Worm (Caenorhabditis elegans) whole organism, L1 larva: ENCODE results near the gene srw-32.

Source experiments
- C16A3.4 ChIP-seq: fragments of 150-350 bp; optimal IDR thresholded peaks from 2 replicates; lab custom pipeline; 2014; ENCODE audit warnings: missing biosample characterization, missing genetic modification characterization
- F16B12.6 ChIP-seq: fragments of 150-350 bp; optimal IDR thresholded peaks from 2 replicates; lab custom pipeline; 2014; ENCODE audit warnings: missing biosample characterization, missing genetic modification characterization
- aha-1 ChIP-seq: fragments of 150-350 bp; optimal IDR thresholded peaks from 2 replicates; lab custom pipeline; 2014; ENCODE audit warnings: missing biosample characterization, missing genetic modification characterization
- alr-1 ChIP-seq: fragments of 200-800 bp; sonication (Bioruptor generic); optimal IDR thresholded peaks from 2 replicates; lab custom pipeline; 2018; ENCODE audit warnings: borderline replicate concordance, mild to moderate bottlenecking, missing genetic modification characterization, missing compliant biosample characterization
- ceh-63 ChIP-seq: fragments of 200-800 bp; sonication (Bioruptor generic); optimal IDR thresholded peaks from 2 replicates; lab custom pipeline; 2018; ENCODE audit warnings: mild to moderate bottlenecking, missing genetic modification characterization, missing compliant biosample characterization
- ceh-8 ChIP-seq: fragments of 200-800 bp; sonication (Bioruptor generic); optimal IDR thresholded peaks from 2 replicates; lab custom pipeline; 2018; ENCODE audit warnings: mild to moderate bottlenecking, missing genetic modification characterization, moderate library complexity, missing compliant biosample characterization
- ceh-82 ChIP-seq, 3 experiments: fragments of 150-350 bp in 1 of 3; sonication (generic microtip) in 2 of 3; optimal IDR thresholded peaks; 2 replicates each; lab custom pipeline; 2014 to 2017; ENCODE audit warnings: missing biosample characterization in 3 of 3, missing genetic modification characterization in 3 of 3
- ceh-88 ChIP-seq: fragments of 200-800 bp; sonication (Bioruptor generic); IDR thresholded peaks from 2 replicates; pipeline ENCODE4 v1.3.6; 2022; ENCODE audit warnings: missing genetic modification characterization, missing compliant biosample characterization
- efl-1 ChIP-seq, 4 experiments: fragments of 150-350 bp; optimal IDR thresholded peaks in 3 of 4; peaks in 1 of 4; 1 replicate in 1 of 4; 2 replicates in 3 of 4; lab custom pipeline; 2014; ENCODE audit warnings: missing biosample characterization in 2 of 4, missing genetic modification characterization in 2 of 4, missing genetic modification reagents in 2 of 4
- egl-13 ChIP-seq: sonication (generic microtip); optimal IDR thresholded peaks from 2 replicates; lab custom pipeline; 2016; ENCODE audit warnings: missing genotype, missing genetic modification reagents, missing genetic modification characterization, missing compliant biosample characterization
- fkh-10 ChIP-seq: sonication (generic microtip); optimal IDR thresholded peaks from 2 replicates; lab custom pipeline; 2017; ENCODE audit warnings: missing biosample characterization, missing genetic modification reagents, missing genetic modification characterization
- fkh-4 ChIP-seq: sonication (generic microtip); optimal IDR thresholded peaks from 2 replicates; lab custom pipeline; 2016; ENCODE audit warnings: missing compliant biosample characterization, missing genetic modification characterization, borderline replicate concordance
- hlh-17 ChIP-seq: fragments of 200-800 bp; sonication (Bioruptor generic); optimal IDR thresholded peaks from 2 replicates; lab custom pipeline; 2018; ENCODE audit warnings: missing genetic modification characterization, mild to moderate bottlenecking, missing compliant biosample characterization, moderate library complexity, borderline replicate concordance
- jun-1 ChIP-seq: fragments of 150-350 bp; optimal IDR thresholded peaks from 2 replicates; lab custom pipeline; 2014; ENCODE audit warnings: missing biosample characterization, missing genetic modification reagents, missing genetic modification characterization
- lin-13 ChIP-seq: fragments of 150-350 bp; optimal IDR thresholded peaks from 2 replicates; lab custom pipeline; 2014; ENCODE audit warnings: missing biosample characterization, missing genetic modification reagents, missing genetic modification characterization
- lin-14 ChIP-seq: fragments of 200-800 bp; sonication (Bioruptor generic); optimal IDR thresholded peaks from 2 replicates; lab custom pipeline; 2018; ENCODE audit warnings: mild to moderate bottlenecking, missing genetic modification characterization, moderate library complexity, missing compliant biosample characterization
- lin-15B ChIP-seq: fragments of 150-350 bp; sonication (generic microtip); optimal IDR thresholded peaks from 3 replicates; lab custom pipeline; 2014; ENCODE audit warnings: missing biosample characterization, missing genetic modification characterization
- lin-35 ChIP-seq, 2 experiments: fragments of 150-350 bp; optimal IDR thresholded peaks; 2 replicates each; lab custom pipeline; 2014; ENCODE audit warnings: missing biosample characterization in 2 of 2, missing genetic modification characterization in 2 of 2, missing genetic modification reagents in 2 of 2
- lir-3 ChIP-seq: sonication (generic microtip); optimal IDR thresholded peaks from 2 replicates; lab custom pipeline; 2016; ENCODE audit warnings: mild to moderate bottlenecking, missing genetic modification characterization, moderate library complexity, missing compliant biosample characterization; ENCODE audit not compliant: poor library complexity
- lsy-2 ChIP-seq, 2 experiments: fragments of 150-350 bp; optimal IDR thresholded peaks; 2 replicates each; lab custom pipeline; 2014; ENCODE audit warnings: missing biosample characterization in 2 of 2, missing genetic modification characterization in 2 of 2
- mep-1 ChIP-seq: fragments of 150-350 bp; optimal IDR thresholded peaks from 2 replicates; lab custom pipeline; 2014; ENCODE audit warnings: missing biosample characterization, missing genetic modification characterization
- nhr-20 ChIP-seq: sonication (generic microtip); optimal IDR thresholded peaks from 2 replicates; lab custom pipeline; 2016; ENCODE audit warnings: mild to moderate bottlenecking, missing genetic modification characterization, missing compliant biosample characterization
- nhr-47 ChIP-seq: sonication (generic microtip); optimal IDR thresholded peaks from 2 replicates; lab custom pipeline; 2016; ENCODE audit warnings: mild to moderate bottlenecking, missing genetic modification characterization, moderate library complexity, missing compliant biosample characterization
- nhr-71 ChIP-seq: sonication (generic microtip); optimal IDR thresholded peaks from 2 replicates; lab custom pipeline; 2016; ENCODE audit warnings: mild to moderate bottlenecking, missing genetic modification characterization, moderate library complexity, missing compliant biosample characterization
- nhr-85 ChIP-seq: sonication (generic microtip); peaks from one replicate; lab custom pipeline; 2016; ENCODE audit warnings: missing genetic modification characterization, inconsistent platforms, missing compliant biosample characterization
- nhr-90 ChIP-seq: sonication (generic microtip); optimal IDR thresholded peaks from 2 replicates; lab custom pipeline; 2016; ENCODE audit warnings: mild to moderate bottlenecking, missing genetic modification characterization, missing compliant biosample characterization; ENCODE audit not compliant: poor library complexity
- rnt-1 ChIP-seq: sonication (generic microtip); optimal IDR thresholded peaks from 2 replicates; lab custom pipeline; 2016; ENCODE audit warnings: mild to moderate bottlenecking, missing genetic modification characterization, moderate library complexity, missing compliant biosample characterization
- skn-1 ChIP-seq: fragments of 150-350 bp; optimal IDR thresholded peaks from 2 replicates; lab custom pipeline; 2014; ENCODE audit warnings: missing biosample characterization, missing genetic modification characterization
- snpc-4 ChIP-seq: fragments of 150-350 bp; optimal IDR thresholded peaks from 2 replicates; lab custom pipeline; 2014; ENCODE audit warnings: missing biosample characterization, missing genetic modification characterization
- tlp-1 ChIP-seq: fragments of 150-350 bp; optimal IDR thresholded peaks from 2 replicates; lab custom pipeline; 2014; ENCODE audit warnings: missing biosample characterization, missing genetic modification characterization
- unc-30 ChIP-seq: sonication (generic microtip); optimal IDR thresholded peaks from 2 replicates; lab custom pipeline; 2017; ENCODE audit warnings: missing biosample characterization, missing genetic modification characterization
- xbp-1 ChIP-seq: sonication (generic microtip); optimal IDR thresholded peaks from 2 replicates; lab custom pipeline; 2016; ENCODE audit warnings: missing genetic modification characterization, missing compliant biosample characterization
- zag-1 ChIP-seq: fragments of 150-350 bp; optimal IDR thresholded peaks from 2 replicates; lab custom pipeline; 2014; ENCODE audit warnings: missing biosample characterization, missing genetic modification characterization
- zip-4 ChIP-seq: fragments of 200-800 bp; sonication (Bioruptor generic); optimal IDR thresholded peaks from 2 replicates; lab custom pipeline; 2018; ENCODE audit warnings: mild to moderate bottlenecking, missing genetic modification characterization, moderate library complexity, missing compliant biosample characterization
- ztf-11 ChIP-seq, 2 experiments: sonication (generic microtip); optimal IDR thresholded peaks; 2 replicates each; lab custom pipeline; 2016 to 2017; ENCODE audit warnings: missing genetic modification characterization in 2 of 2, missing biosample characterization in 1 of 2, missing compliant biosample characterization in 1 of 2

The srw-32 gene

DNA sequence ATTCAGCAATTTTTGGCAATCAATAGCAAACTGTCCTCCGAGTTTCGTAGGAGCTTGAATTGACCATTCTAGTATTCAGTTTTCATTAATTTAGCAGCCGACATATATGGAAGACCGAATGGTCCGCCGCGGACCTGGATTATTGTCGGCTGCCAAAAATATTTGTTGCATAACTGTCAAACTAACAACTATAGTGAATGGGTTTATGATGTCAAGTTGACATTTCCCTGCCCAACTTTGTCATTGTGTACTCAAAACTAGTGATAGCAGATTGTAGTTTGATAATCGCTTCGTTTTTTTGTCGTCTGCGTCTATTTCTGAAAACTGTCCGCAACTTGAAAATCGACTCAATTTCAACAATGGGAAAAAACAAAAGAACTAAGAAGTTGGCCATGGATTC is 40.8 kb downstream of the srw-32 start, which contains the start of gene fbxa-176:
fbxa-176 (plus strand) TSS at position 314 of the 400 bp plus-strand sequence.
- TF ChIP-seq F16B12.6 (no peak), efl-1 (optimal IDR thresholded peaks at IDR 0.05; lab: Kevin White, UChicago) (no peak), efl-1 (GFP tag; optimal IDR thresholded peaks at IDR 0.05 in 1 of 2; lab: Kevin White, UChicago) (peak in 1 of 2 experiments; percentile 66), lin-35 (GFP tag; optimal IDR thresholded peaks at IDR 0.05; lab: Kevin White, UChicago) (peak in 1 of 2 experiments; percentile 10)
- TF ChIP-seq, all 84 proteins: peak for 2

DNA sequence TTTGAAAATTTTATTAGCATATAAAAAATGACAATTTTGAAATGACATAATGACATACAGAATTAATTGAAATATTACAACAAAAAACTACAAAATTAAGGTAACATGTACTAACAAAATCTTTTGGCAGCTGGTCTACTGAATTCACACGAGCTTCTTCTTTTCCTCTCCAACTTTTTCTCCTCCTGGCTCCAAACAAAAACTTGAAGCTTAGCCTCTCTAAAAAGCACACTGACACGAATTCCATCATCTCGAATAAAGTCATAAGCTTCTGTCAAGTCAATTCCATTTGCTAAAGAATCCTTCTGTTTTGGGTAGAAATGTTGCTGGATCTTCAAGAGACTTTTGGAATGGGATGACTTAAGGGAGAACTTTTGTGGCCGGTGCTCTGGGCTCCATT is 42.8 kb downstream of the srw-32 start:
- no peak for TF ChIP-seq ceh-82 (tag; optimal IDR thresholded peaks at IDR 0.05; lab: Kevin White, UChicago)
- TF ChIP-seq egl-13, result no peak
- TF ChIP-seq C16A3.4, result no peak
- TF ChIP-seq lin-14 (GFP tag; lab: Kevin White, UChicago), result no peak
- TF ChIP-seq ztf-11 (tag; optimal IDR thresholded peaks at IDR 0.05; lab: Kevin White, UChicago), result no peak
- TF ChIP-seq zag-1 (tag; lab: Kevin White, UChicago), result no peak
- TF ChIP-seq jun-1 (tag; lab: Kevin White, UChicago), result no peak
- no peak for TF ChIP-seq nhr-20
- no peak for TF ChIP-seq lin-35 (GFP tag; optimal IDR thresholded peaks at IDR 0.05; lab: Kevin White, UChicago)
- no peak for TF ChIP-seq unc-30 (tag; lab: Kevin White, UChicago)
- no peak for TF ChIP-seq ceh-88 (GFP tag; lab: Robert Waterston, UW)
- TF ChIP-seq skn-1 (tag; lab: Kevin White, UChicago), result no peak
- no peak for TF ChIP-seq rnt-1 (tag; lab: Kevin White, UChicago)
- no peak for TF ChIP-seq fkh-10 (GFP tag; lab: Kevin White, UChicago)
- TF ChIP-seq lin-15B (tag; lab: Kevin White, UChicago), result no peak
- TF ChIP-seq hlh-17 (GFP tag; lab: Kevin White, UChicago), result no peak

DNA sequence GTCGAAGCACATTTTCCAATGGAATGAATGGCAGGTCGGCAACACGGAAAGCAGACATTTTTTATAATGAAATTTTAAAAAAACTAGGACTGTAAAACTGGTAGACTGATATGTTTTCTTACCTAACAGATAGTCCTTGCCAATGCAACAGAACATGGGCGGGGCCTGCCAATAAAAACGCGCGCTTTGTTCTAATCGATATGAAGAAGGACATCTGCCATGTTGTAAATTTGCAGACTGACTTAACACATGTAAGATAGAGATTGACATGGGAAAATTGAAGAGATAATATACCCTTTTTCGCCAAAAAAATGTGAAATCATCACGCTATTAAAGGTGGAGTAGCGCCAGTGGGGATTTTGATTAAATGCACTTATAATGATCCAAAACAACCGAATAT is 44.2 kb downstream of the srw-32 start, which contains the start of gene C38D9.8:
C38D9.8 (minus strand) TSS at position 101 of the 400 bp plus-strand sequence.
- TF ChIP-seq nhr-47 (no peak), aha-1 (tag; lab: Kevin White, UChicago) (no peak), efl-1 (optimal IDR thresholded peaks at IDR 0.05; lab: Kevin White, UChicago) (no peak), efl-1 (GFP tag; optimal IDR thresholded peaks at IDR 0.05 in 1 of 2; lab: Kevin White, UChicago) (no peak), zag-1 (tag; lab: Kevin White, UChicago) (no peak), mep-1 (no peak), nhr-71 (tag; lab: Kevin White, UChicago) (no peak), lir-3 (tag; lab: Kevin White, UChicago) (no peak)

DNA sequence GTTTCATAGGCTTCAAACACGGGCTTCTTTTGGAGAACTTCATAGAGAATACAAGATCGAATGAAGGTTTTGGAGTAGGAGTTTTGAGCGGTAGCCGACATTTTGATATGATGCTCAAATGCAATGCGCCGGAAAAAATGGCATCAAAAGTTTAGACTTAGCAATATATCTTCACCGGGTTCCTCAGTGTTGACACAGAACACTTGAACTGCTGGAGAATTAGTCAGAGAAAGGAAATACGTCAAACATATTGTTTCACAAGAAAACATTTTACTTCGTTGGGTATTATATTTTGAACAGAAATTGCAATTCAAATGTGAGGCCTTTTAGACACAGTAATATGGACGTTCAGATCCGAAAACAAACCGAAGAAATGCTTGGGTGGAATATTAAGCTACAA is 49.8 kb downstream of the srw-32 start, which contains the start of gene fbxa-174:
fbxa-174 (minus strand) TSS at position 101 of the 400 bp plus-strand sequence.
- TF ChIP-seq aha-1 (tag; lab: Kevin White, UChicago) (no peak), ceh-8 (GFP tag; lab: Kevin White, UChicago) (no peak), snpc-4 (no peak), tlp-1 (tag; lab: Kevin White, UChicago) (no peak), fkh-4 (tag; lab: Kevin White, UChicago) (no peak), rnt-1 (tag; lab: Kevin White, UChicago) (no peak), lsy-2 (tag; optimal IDR thresholded peaks at IDR 0.05; lab: Kevin White, UChicago) (no peak), nhr-71 (tag; lab: Kevin White, UChicago) (no peak), zip-4 (GFP tag; lab: Kevin White, UChicago) (no peak), lin-13 (no peak), efl-1 (optimal IDR thresholded peaks at IDR 0.05; lab: Kevin White, UChicago) (no peak), efl-1 (GFP tag; optimal IDR thresholded peaks at IDR 0.05 in 1 of 2; lab: Kevin White, UChicago) (no peak), ceh-63 (GFP tag; lab: Kevin White, UChicago) (no peak), alr-1 (tag; lab: Kevin White, UChicago) (no peak), xbp-1 (tag; lab: Kevin White, UChicago) (no peak), fkh-10 (GFP tag; lab: Kevin White, UChicago) (no peak), nhr-85 (no peak), nhr-47 (no peak), nhr-90 (tag; lab: Kevin White, UChicago) (no peak)
